Worm (Caenorhabditis elegans) whole organism, L2 larva: ENCODE results near the gene ZK1248.11.
A peak's percentile ranks its signal among the peaks of the same experiment; 100 is the strongest.

Experiments
- egl-27 ChIP-seq: sonication (generic microtip); optimal IDR thresholded peaks from 3 replicates; lab custom pipeline; 2017; ENCODE audit warnings: missing biosample characterization, missing genetic modification reagents, missing genetic modification characterization
- fos-1 ChIP-seq: fragments of 150-350 bp; optimal IDR thresholded peaks from 2 replicates; lab custom pipeline; 2014; ENCODE audit warnings: missing biosample characterization, missing genetic modification characterization
- sma-3 ChIP-seq: sonication (generic microtip); optimal IDR thresholded peaks from 2 replicates; lab custom pipeline; 2016; ENCODE audit warnings: missing genetic modification reagents, missing genetic modification characterization, missing compliant biosample characterization

DNA sequence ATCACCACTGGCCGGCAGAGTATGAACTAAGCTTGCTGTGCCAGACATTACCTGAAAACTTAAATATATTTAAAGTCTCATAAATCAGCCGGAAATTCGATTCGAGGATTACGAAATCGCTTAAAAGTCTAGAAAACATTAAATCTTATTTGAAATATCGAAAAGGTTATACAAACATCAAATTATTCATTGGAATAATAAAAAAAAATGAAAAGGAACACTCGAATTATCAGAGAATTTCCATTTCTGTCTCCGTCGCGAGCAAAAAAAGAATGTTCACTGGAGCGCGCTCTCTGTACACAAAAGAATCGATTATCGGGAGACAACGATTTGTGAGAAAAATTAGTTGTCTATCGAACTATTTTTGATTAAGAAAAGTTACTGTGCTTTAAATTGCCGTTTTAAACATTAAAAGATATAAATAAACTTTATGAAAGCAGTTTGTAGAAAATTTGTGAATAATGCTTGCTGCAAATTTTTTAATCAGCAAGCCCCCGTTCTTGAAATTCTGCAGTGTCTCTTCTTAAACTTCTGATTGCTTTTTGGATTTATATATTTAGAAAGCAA lies 7.8 kb upstream of the ZK1248.11 start, which contains the start of gene fzo-1:
- TF ChIP-seq egl-27 (tag; lab: Kevin White, UChicago) (no peak), sma-3 (peak; percentile 65), fos-1 (tag; lab: Kevin White, UChicago) (no peak)
